Fruit fly (Drosophila melanogaster): ENCODE data around the gene ecd.

DNA sequence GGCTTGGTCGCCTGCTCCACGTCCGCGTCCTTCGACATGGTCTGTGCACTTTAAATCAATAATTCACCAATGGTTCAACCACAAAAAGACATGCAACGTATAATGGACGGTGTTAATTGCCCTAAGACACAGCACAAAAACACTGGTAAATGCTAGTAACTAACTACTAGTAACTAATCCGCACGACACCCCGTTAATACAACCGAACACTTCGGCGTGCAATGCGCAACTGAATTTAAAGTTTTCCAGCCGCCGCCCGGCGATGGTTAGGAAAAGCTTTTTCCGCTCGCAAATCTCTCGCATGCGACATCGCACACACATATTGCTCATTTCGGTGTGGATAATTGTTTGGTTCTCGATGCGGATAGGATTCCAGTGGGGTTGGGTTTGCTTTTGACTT lies 9.9 kb downstream of the ecd start:
- TF ChIP-seq h (optimal IDR thresholded peaks at IDR 0.05) (no peak), psq (optimal IDR thresholded peaks at IDR 0.05) (no peak)

Measured in Kc167 (cell line).